Worm (Caenorhabditis elegans) whole organism, young adult: Measurements from ENCODE around the gene T13H5.1.

Experiments used
- B0336.3 ChIP-seq: fragments of 200-800 bp; sonication (Bioruptor generic); IDR thresholded peaks from 2 replicates; pipeline ENCODE4 v1.3.6; 2022; ENCODE audit warnings: missing genetic modification characterization, missing compliant biosample characterization
- F23B12.7 ChIP-seq: sonication (generic microtip); optimal IDR thresholded peaks from 2 replicates; lab custom pipeline; 2017; ENCODE audit warnings: missing genetic modification characterization, mild to moderate bottlenecking, missing compliant biosample characterization, antibody characterized with exemption, moderate library complexity; ENCODE audit not compliant: insufficient read depth
- F55B11.4 ChIP-seq: sonication (generic microtip); optimal IDR thresholded peaks from 2 replicates; lab custom pipeline; 2016; ENCODE audit warnings: missing compliant biosample characterization, missing genetic modification characterization, borderline replicate concordance; ENCODE audit not compliant: insufficient read depth
- K11D2.4 ChIP-seq: fragments of 200-800 bp; sonication (Bioruptor generic); IDR thresholded peaks from 2 replicates; pipeline ENCODE4 v1.3.6; 2022; ENCODE audit warnings: missing genetic modification reagents, missing genetic modification characterization, missing compliant biosample characterization
- Y53G8AR.9 ChIP-seq: fragments of 200-800 bp; sonication (Bioruptor generic); conservative IDR thresholded peaks from 2 replicates; pipeline ENCODE4 v1.3.6; 2022; ENCODE audit warnings: missing genetic modification reagents, missing genetic modification characterization, missing compliant biosample characterization
- Y56A3A.18 ChIP-seq: fragments of 200-800 bp; sonication (Bioruptor generic); IDR thresholded peaks from 2 replicates; pipeline ENCODE4 v1.3.6; 2022; ENCODE audit warnings: missing genetic modification reagents, missing genetic modification characterization, missing compliant biosample characterization
- Y95B8A.8 ChIP-seq: fragments of 200-800 bp; sonication (Bioruptor generic); IDR thresholded peaks from 2 replicates; pipeline ENCODE4 v1.3.6; 2022; ENCODE audit warnings: missing genetic modification reagents, missing genetic modification characterization, missing compliant biosample characterization
- ZK185.1 ChIP-seq: sonication (generic microtip); optimal IDR thresholded peaks from 2 replicates; lab custom pipeline; 2016; ENCODE audit warnings: mild to moderate bottlenecking, missing genetic modification characterization, missing compliant biosample characterization; ENCODE audit not compliant: poor library complexity, severe bottlenecking
- ama-1 ChIP-seq, 3 experiments: fragments of 150-350 bp in 1 of 3; sonication (generic microtip) in 2 of 3; optimal IDR thresholded peaks; 2 replicates each; lab custom pipeline; 2014 to 2018; ENCODE audit warnings: missing biosample characterization in 2 of 3, missing genetic modification characterization in 2 of 3, missing genetic modification reagents in 2 of 3
- aptf-2 ChIP-seq: fragments of 200-800 bp; sonication (Bioruptor generic); conservative IDR thresholded peaks from 2 replicates; pipeline ENCODE4 v1.3.6; 2022; ENCODE audit warnings: missing genetic modification reagents, missing genetic modification characterization, missing compliant biosample characterization
- aptf-3 ChIP-seq: fragments of 200-800 bp; sonication (Bioruptor generic); IDR thresholded peaks from 2 replicates; pipeline ENCODE4 v1.3.6; 2022; ENCODE audit warnings: missing genetic modification characterization, missing compliant biosample characterization
- atf-7 ChIP-seq: sonication (generic microtip); optimal IDR thresholded peaks from 2 replicates; lab custom pipeline; 2017; ENCODE audit warnings: mild to moderate bottlenecking, missing genetic modification characterization, missing compliant biosample characterization
- attf-5 ChIP-seq: fragments of 200-800 bp; sonication (Bioruptor generic); optimal IDR thresholded peaks from 2 replicates; lab custom pipeline; 2018; ENCODE audit warnings: mild to moderate bottlenecking, missing genetic modification characterization, missing compliant biosample characterization
- bed-1 ChIP-seq: fragments of 200-800 bp; sonication (Bioruptor generic); IDR thresholded peaks from 2 replicates; pipeline ENCODE4 v1.3.6; 2022; ENCODE audit warnings: missing genetic modification reagents, missing genetic modification characterization, missing compliant biosample characterization
- bed-2 ChIP-seq: fragments of 200-800 bp; sonication (Bioruptor generic); IDR thresholded peaks from 2 replicates; pipeline ENCODE4 v1.3.6; 2022; ENCODE audit warnings: missing genetic modification reagents, missing genetic modification characterization, missing compliant biosample characterization
- cebp-1 ChIP-seq, 2 experiments: fragments of 200-800 bp in 1 of 2; sonication (Bioruptor generic) in 1 of 2; sonication (generic microtip) in 1 of 2; IDR thresholded peaks in 1 of 2; optimal IDR thresholded peaks in 1 of 2; 2 replicates each; pipeline versions ENCODE4 v1.3.6 to Lab custom; 2017 to 2022; ENCODE audit warnings: missing compliant biosample characterization in 2 of 2, missing genetic modification characterization in 2 of 2, mild to moderate bottlenecking in 1 of 2, missing genetic modification reagents in 1 of 2, moderate library complexity in 1 of 2
- ceh-58 ChIP-seq: fragments of 200-800 bp; sonication (Bioruptor generic); IDR thresholded peaks from 2 replicates; pipeline ENCODE4 v1.3.6; 2022; ENCODE audit warnings: missing genetic modification characterization, missing compliant biosample characterization
- ceh-91 ChIP-seq: fragments of 200-800 bp; sonication (Bioruptor generic); IDR thresholded peaks from 2 replicates; pipeline ENCODE4 v1.3.6; 2022; ENCODE audit warnings: missing genetic modification reagents, missing genetic modification characterization, missing compliant biosample characterization
- ekl-4 ChIP-seq: fragments of 200-800 bp; sonication (Bioruptor generic); IDR thresholded peaks from 2 replicates; pipeline ENCODE4 v1.3.6; 2022; ENCODE audit warnings: missing genetic modification reagents, missing genetic modification characterization, missing compliant biosample characterization
- gei-17 ChIP-seq: fragments of 200-800 bp; sonication (Bioruptor generic); optimal IDR thresholded peaks from 2 replicates; lab custom pipeline; 2018; ENCODE audit warnings: mild to moderate bottlenecking, missing genetic modification characterization, missing compliant biosample characterization
- hsf-1 ChIP-seq: fragments of 200-800 bp; sonication (Bioruptor generic); IDR thresholded peaks from 2 replicates; pipeline ENCODE4 v1.3.6; 2022; ENCODE audit warnings: missing genetic modification reagents, missing genetic modification characterization, missing compliant biosample characterization
- let-607 ChIP-seq, 2 experiments: fragments of 200-800 bp in 1 of 2; sonication (Bioruptor generic) in 1 of 2; sonication (generic microtip) in 1 of 2; optimal IDR thresholded peaks; 2 replicates each; lab custom pipeline; 2016 to 2018; ENCODE audit warnings: mild to moderate bottlenecking in 2 of 2, missing compliant biosample characterization in 2 of 2, missing genetic modification characterization in 2 of 2, moderate library complexity in 2 of 2, missing genotype in 1 of 2
- lir-1 ChIP-seq: fragments of 200-800 bp; sonication (Bioruptor generic); conservative IDR thresholded peaks from 2 replicates; pipeline ENCODE4 v1.3.6; 2022; ENCODE audit warnings: missing genetic modification reagents, missing genetic modification characterization, missing compliant biosample characterization
- madf-10 ChIP-seq: sonication (generic microtip); optimal IDR thresholded peaks from 2 replicates; lab custom pipeline; 2016; ENCODE audit warnings: mild to moderate bottlenecking, missing genetic modification characterization, missing compliant biosample characterization
- madf-6 ChIP-seq: fragments of 200-800 bp; sonication (Bioruptor generic); IDR thresholded peaks from 2 replicates; pipeline ENCODE4 v1.3.6; 2022; ENCODE audit warnings: missing genetic modification reagents, missing genetic modification characterization, missing compliant biosample characterization
- mcd-1 ChIP-seq: fragments of 200-800 bp; sonication (Bioruptor generic); IDR thresholded peaks from 2 replicates; pipeline ENCODE4 v1.3.6; 2022; ENCODE audit warnings: missing genetic modification reagents, missing genetic modification characterization, missing compliant biosample characterization
- mel-28 ChIP-seq: sonication (generic microtip); optimal IDR thresholded peaks from 2 replicates; lab custom pipeline; 2016; ENCODE audit warnings: borderline replicate concordance, mild to moderate bottlenecking, missing genetic modification characterization, missing compliant biosample characterization
- mes-4 ChIP-seq: sonication (generic microtip); optimal IDR thresholded peaks from 2 replicates; lab custom pipeline; 2016; ENCODE audit warnings: missing genotype, missing genetic modification characterization, missing compliant biosample characterization
- nhr-27 ChIP-seq: fragments of 200-800 bp; sonication (Bioruptor generic); optimal IDR thresholded peaks from 2 replicates; lab custom pipeline; 2018; ENCODE audit warnings: mild to moderate bottlenecking, missing genetic modification characterization, moderate library complexity, missing compliant biosample characterization
- nhr-80 ChIP-seq: sonication (generic microtip); optimal IDR thresholded peaks from 2 replicates; lab custom pipeline; 2016; ENCODE audit warnings: missing genetic modification characterization, missing compliant biosample characterization
- pbrm-1 ChIP-seq: fragments of 200-800 bp; sonication (Bioruptor generic); IDR thresholded peaks from 2 replicates; pipeline ENCODE4 v1.3.6; 2022; ENCODE audit warnings: missing genetic modification reagents, missing genetic modification characterization, missing compliant biosample characterization
- repo-1 ChIP-seq: sonication (generic microtip); optimal IDR thresholded peaks from 2 replicates; lab custom pipeline; 2017; ENCODE audit warnings: mild to moderate bottlenecking, missing genetic modification characterization, missing compliant biosample characterization
- snpc-3.4 ChIP-seq: sonication (generic microtip); optimal IDR thresholded peaks from 2 replicates; lab custom pipeline; 2017; ENCODE audit warnings: missing genetic modification characterization, mild to moderate bottlenecking, missing compliant biosample characterization, antibody characterized with exemption, moderate library complexity, missing genotype, missing genetic modification reagents
- snpc-4 ChIP-seq, 5 experiments: fragments of 150-350 bp in 1 of 5; sonication (generic microtip) in 4 of 5; optimal IDR thresholded peaks; 2 replicates each; lab custom pipeline; 2014 to 2018; ENCODE audit warnings: missing genetic modification characterization in 5 of 5, missing biosample characterization in 3 of 5, antibody characterized with exemption in 2 of 5, mild to moderate bottlenecking in 2 of 5, missing compliant biosample characterization in 2 of 5, missing genotype in 2 of 5, moderate library complexity in 2 of 5, missing genetic modification reagents in 1 of 5
- tbx-9 ChIP-seq: sonication (generic microtip); optimal IDR thresholded peaks from 2 replicates; lab custom pipeline; 2016; ENCODE audit warnings: borderline replicate concordance, missing genetic modification characterization, inconsistent platforms, missing compliant biosample characterization
- unc-130 ChIP-seq: sonication (generic microtip); optimal IDR thresholded peaks from 2 replicates; lab custom pipeline; 2016; ENCODE audit warnings: missing genetic modification reagents, missing genetic modification characterization, missing compliant biosample characterization
- zfh-2 ChIP-seq: fragments of 200-800 bp; sonication (Bioruptor generic); conservative IDR thresholded peaks from 2 replicates; pipeline ENCODE4 v1.3.6; 2022; ENCODE audit warnings: missing genetic modification reagents, missing genetic modification characterization, missing compliant biosample characterization
- ztf-22 ChIP-seq: fragments of 200-800 bp; sonication (Bioruptor generic); optimal IDR thresholded peaks from 2 replicates; lab custom pipeline; 2018; ENCODE audit warnings: mild to moderate bottlenecking, missing genetic modification characterization, moderate library complexity, missing compliant biosample characterization
- ztf-25 ChIP-seq: fragments of 200-800 bp; sonication (Bioruptor generic); IDR thresholded peaks from 2 replicates; pipeline ENCODE4 v1.3.6; 2022; ENCODE audit warnings: missing genetic modification reagents, missing genetic modification characterization, missing compliant biosample characterization
- ztf-26 ChIP-seq: sonication (generic microtip); optimal IDR thresholded peaks from 2 replicates; lab custom pipeline; 2017; ENCODE audit warnings: missing genetic modification characterization, missing compliant biosample characterization
- ztf-3 ChIP-seq: fragments of 200-800 bp; sonication (Bioruptor generic); optimal IDR thresholded peaks from 2 replicates; lab custom pipeline; 2018; ENCODE audit warnings: mild to moderate bottlenecking, missing genetic modification characterization, missing compliant biosample characterization

T13H5.1 gene

DNA sequence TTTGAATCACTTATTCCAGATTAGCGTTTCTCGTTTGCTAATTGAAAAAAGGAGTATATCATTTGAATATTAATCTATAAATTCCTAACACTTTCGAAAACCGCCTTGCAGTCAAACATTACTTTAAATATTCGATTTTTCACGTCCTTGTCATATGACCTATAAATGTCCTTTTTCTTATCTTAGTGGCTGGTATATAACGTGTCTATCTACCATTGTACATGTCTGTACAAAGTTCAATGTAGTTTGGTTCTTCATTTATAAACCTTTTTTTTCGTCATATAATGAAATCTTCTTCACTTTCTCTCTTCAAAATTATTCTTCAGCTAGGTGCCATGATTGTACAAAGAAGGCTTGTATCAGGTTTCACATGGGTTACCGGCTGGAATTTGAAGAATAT, 23.3 kb downstream of the T13H5.1 start, which contains the start of gene gbh-2 (continued):
- peak in 1 of 2 experiments; percentile 38 for TF ChIP-seq let-607 (tag; optimal IDR thresholded peaks at IDR 0.05; lab: Kevin White, UChicago)
- TF ChIP-seq ztf-3 = no peak
- TF ChIP-seq hsf-1 (GFP tag; lab: Robert Waterston, UW) = no peak
- TF ChIP-seq lir-1 (GFP tag; lab: Robert Waterston, UW) = no peak
- TF ChIP-seq madf-10 (tag; lab: Kevin White, UChicago) = peak; percentile 25
- TF ChIP-seq tbx-9 = no peak
- no peak for TF ChIP-seq aptf-3
- no peak for TF ChIP-seq mel-28 (tag; lab: Kevin White, UChicago)
- peak; percentile 27 for TF ChIP-seq atf-7
- no peak for TF ChIP-seq ekl-4 (GFP tag; lab: Robert Waterston, UW)

DNA sequence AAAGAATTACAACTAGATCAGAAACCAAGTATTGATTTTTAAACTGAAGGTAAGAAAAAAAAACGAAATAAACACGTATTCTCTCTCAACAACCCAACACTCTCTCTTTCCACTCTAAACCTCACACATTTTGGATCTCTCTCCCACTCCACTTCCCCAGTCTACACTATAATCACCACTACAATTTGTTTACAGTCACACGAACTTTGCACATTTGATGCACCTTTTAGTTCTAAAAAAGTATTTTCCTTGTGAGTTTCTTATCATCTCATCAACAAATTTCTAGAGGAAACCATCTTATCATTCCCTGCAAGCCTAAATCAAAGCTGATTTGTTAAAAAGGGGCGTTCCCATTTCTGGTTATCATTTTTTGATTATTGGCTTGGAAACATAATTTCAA, 24.3 kb downstream of the T13H5.1 start:
- TF ChIP-seq B0336.3 (peak; percentile 43; the same call in 1 of the 2 replicates), nhr-80 (tag; lab: Kevin White, UChicago) (peak; percentile 66), ztf-25 (GFP tag; lab: Robert Waterston, UW) (no peak), ztf-22 (GFP tag; lab: Kevin White, UChicago) (peak; percentile 18), cebp-1 (GFP tag; IDR thresholded peaks at IDR 0.05; lab: Robert Waterston, UW) (no peak), cebp-1 (tag; optimal IDR thresholded peaks at IDR 0.05; lab: Kevin White, UChicago) (peak; percentile 31), Y56A3A.18 (GFP tag; lab: Robert Waterston, UW) (peak; percentile 80), snpc-4 (GFP tag; optimal IDR thresholded peaks at IDR 0.05; lab: Kevin White, UChicago) (no peak), snpc-4 (tag; optimal IDR thresholded peaks at IDR 0.05; lab: Kevin White, UChicago) (no peak), Y53G8AR.9 (0 out of 2 replicates have a peak, but pooled peaks have one; percentile 58)
- TF ChIP-seq, all 124 proteins: peak for 6

DNA sequence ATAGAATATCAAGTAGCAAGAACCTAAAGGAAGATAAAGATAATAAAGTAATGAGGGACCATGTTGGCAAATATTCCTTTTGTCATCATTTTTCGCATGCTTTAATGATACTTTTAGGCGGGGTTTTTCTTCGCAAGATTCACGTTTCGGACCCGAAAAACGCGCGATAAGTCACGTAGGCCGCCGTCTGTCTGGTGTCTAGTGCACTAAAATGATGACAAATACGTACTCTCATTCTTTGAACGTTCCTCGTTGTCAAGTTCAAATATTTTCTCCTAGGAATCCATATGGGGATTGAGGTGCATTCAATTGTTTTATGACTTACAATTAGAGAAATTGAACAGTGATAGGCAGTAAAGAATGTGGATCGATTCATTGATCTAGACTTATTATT, 25.1 kb downstream of the T13H5.1 start, which contains the start of gene taap-1:
Gene taap-1 (minus strand): TSS at position 79 of the 394 bp plus-strand sequence.
- TF ChIP-seq snpc-3.4 (tag; lab: Kevin White, UChicago) (no peak), Y95B8A.8 (GFP tag; lab: Robert Waterston, UW) (no peak), ZK185.1 (tag; lab: Kevin White, UChicago) (peak; percentile 11), aptf-2 (GFP tag; lab: Robert Waterston, UW) (no peak), madf-6 (GFP tag; lab: Robert Waterston, UW) (0 out of 2 replicates have a peak, but pooled peaks have one; percentile 25), madf-10 (tag; lab: Kevin White, UChicago) (no peak), ztf-3 (no peak), bed-2 (GFP tag; lab: Robert Waterston, UW) (no peak), K11D2.4 (no peak), F55B11.4 (tag; lab: Kevin White, UChicago) (no peak), mel-28 (tag; lab: Kevin White, UChicago) (no peak), mes-4 (no peak), repo-1 (no peak), ztf-26 (tag; lab: Kevin White, UChicago) (no peak), unc-130 (GFP tag; lab: Kevin White, UChicago) (no peak), zfh-2 (GFP tag; lab: Robert Waterston, UW) (no peak)

DNA sequence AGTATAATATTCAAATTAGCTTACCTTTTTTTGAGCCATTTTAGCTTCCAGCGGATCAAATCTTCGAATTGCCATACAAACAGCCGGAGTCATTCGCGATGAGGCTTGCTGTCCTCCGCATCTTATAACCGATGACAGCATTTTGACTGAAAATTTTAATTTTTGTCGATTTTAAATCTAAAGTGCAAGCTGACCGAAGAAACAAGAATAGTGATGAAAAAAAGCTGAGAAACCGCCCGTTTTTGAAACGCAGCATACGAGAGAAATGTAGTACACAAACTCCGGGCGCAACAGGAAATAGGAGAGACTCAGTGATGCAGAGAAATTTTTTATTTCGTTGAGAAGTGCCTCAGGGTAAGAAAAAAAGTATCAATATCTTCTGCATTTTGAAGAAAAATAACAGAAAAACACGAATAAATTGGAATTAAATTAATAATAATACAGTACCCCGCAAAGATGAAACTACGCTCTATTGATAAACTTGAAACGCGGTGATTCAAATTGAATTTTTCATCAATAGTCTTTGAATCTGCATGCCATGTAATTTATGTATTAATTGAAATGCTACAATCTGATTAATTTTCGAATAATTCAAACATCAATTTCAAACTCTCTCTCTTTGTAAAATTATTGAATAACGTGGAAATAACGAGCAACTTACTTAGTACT, 25.6 kb downstream of the T13H5.1 start:
- no peak for TF ChIP-seq B0336.3
- TF ChIP-seq attf-5 = peak; percentile 43
- no peak for TF ChIP-seq nhr-27 (tag; lab: Kevin White, UChicago)
- TF ChIP-seq bed-1 = no peak
- no peak for TF ChIP-seq ceh-91 (GFP tag; lab: Robert Waterston, UW)
- no peak for TF ChIP-seq madf-6 (GFP tag; lab: Robert Waterston, UW)
- no peak for TF ChIP-seq pbrm-1
- no peak for TF ChIP-seq ceh-58
- peak; percentile 61 for TF ChIP-seq ama-1 (optimal IDR thresholded peaks at IDR 0.05; lab: Kevin White, UChicago)
- TF ChIP-seq ama-1 (GFP tag; optimal IDR thresholded peaks at IDR 0.05; lab: Kevin White, UChicago) = no peak
- peak; percentile 17; the same call in 1 of the 2 replicates for TF ChIP-seq mcd-1
- TF ChIP-seq ztf-25 (GFP tag; lab: Robert Waterston, UW) = no peak
- no peak for TF ChIP-seq F23B12.7 (tag; lab: Kevin White, UChicago)
- no peak for TF ChIP-seq gei-17
